Fruit fly (Drosophila melanogaster): Measurements from ENCODE around the gene Ku80.

DNA sequence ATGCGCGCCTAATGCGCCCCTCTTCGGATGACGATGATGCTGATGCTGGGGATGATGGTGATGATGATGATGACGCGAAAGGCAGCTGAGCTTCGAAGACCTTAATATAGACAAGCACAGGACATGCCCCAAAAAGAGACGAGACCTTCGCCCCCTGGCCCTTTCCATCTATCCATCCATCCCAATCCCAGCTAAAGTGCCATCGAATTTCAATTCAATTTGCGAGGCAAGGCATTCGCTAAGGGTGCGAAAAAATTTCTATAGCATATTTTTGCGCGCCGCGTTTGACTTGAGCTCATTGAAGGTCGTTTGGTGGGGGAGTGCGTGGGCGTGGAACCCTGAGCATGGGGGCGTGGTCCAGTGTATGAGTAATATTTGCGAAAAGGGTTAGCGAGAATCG, 25.3 kb upstream of the Ku80 start:
- TF ChIP-seq usp (GFP tag; optimal IDR thresholded peaks at IDR 0.05) (no peak), Dll (optimal IDR thresholded peaks at IDR 0.05) (no peak)
